Fruit fly (Drosophila melanogaster): Measurements from ENCODE around the gene CG7910.
"Not testable (repeated sequence)": the region's sequence is repeated elsewhere in the genome, so short reads cannot be mapped to it uniquely, and the experiment has no call there.

CG7910 gene

dm6 chr3R:8040843-8041242, 46.2 kb upstream of the CG7910 start, which contains the start of gene CG43060 (continued):
- TF ChIP-seq CG3032 (tag; optimal IDR thresholded peaks at IDR 0.05) = peak; percentile 16
- no peak for TF ChIP-seq achi (GFP tag; optimal IDR thresholded peaks at IDR 0.05)
- no peak for TF ChIP-seq salr (GFP tag; optimal IDR thresholded peaks at IDR 0.05)
- TF ChIP-seq cyc (GFP tag; optimal IDR thresholded peaks at IDR 0.05) = no peak
- TF ChIP-seq Sox15 (GFP tag; optimal IDR thresholded peaks at IDR 0.05) = no peak
- TF ChIP-seq Eip78C (GFP tag) = peak; percentile 87
- peak; percentile 15 for TF ChIP-seq CG10669 (GFP tag; optimal IDR thresholded peaks at IDR 0.05)
- peak; percentile 4 for TF ChIP-seq CG6276 (GFP tag; optimal IDR thresholded peaks at IDR 0.05)
- TF ChIP-seq fkh (GFP tag; optimal IDR thresholded peaks at IDR 0.05) = no peak
- TF ChIP-seq Blimp-1 (GFP tag; optimal IDR thresholded peaks at IDR 0.05) = no peak
- peak; percentile 0 for TF ChIP-seq spab (GFP tag; optimal IDR thresholded peaks at IDR 0.05)
- TF ChIP-seq Hr4 (GFP tag; optimal IDR thresholded peaks at IDR 0.05) = peak; percentile 39
- TF ChIP-seq Met (GFP tag; optimal IDR thresholded peaks at IDR 0.05) = peak; percentile 5
- TF ChIP-seq Sox14 (GFP tag; optimal IDR thresholded peaks at IDR 0.05) = peak; percentile 70
- TF ChIP-seq CG11294 (GFP tag; IDR thresholded peaks at IDR 0.05) = no peak
- TF ChIP-seq CG10631 (GFP tag; optimal IDR thresholded peaks at IDR 0.05) = no peak
- TF ChIP-seq esn (GFP tag; optimal IDR thresholded peaks at IDR 0.05) = peak; percentile 43
- no peak for TF ChIP-seq CG6854 (GFP tag; optimal IDR thresholded peaks at IDR 0.05)
- TF ChIP-seq fd59A (GFP tag; optimal IDR thresholded peaks at IDR 0.05) = no peak
- no peak for TF ChIP-seq topi (GFP tag; optimal IDR thresholded peaks at IDR 0.05)
- no peak for TF ChIP-seq CG15336 (GFP tag; IDR thresholded peaks at IDR 0.05)
- TF ChIP-seq net (GFP tag; optimal IDR thresholded peaks at IDR 0.05) = no peak
- no peak for TF ChIP-seq Ets21C (GFP tag; optimal IDR thresholded peaks at IDR 0.05)
- TF ChIP-seq CG8119 (GFP tag; IDR thresholded peaks at IDR 0.05) = 0 out of 3 replicates have a peak, but pooled peaks have one; percentile 11
- TF ChIP-seq Sox102F (GFP tag; optimal IDR thresholded peaks at IDR 0.05) = peak; percentile 52

DNA sequence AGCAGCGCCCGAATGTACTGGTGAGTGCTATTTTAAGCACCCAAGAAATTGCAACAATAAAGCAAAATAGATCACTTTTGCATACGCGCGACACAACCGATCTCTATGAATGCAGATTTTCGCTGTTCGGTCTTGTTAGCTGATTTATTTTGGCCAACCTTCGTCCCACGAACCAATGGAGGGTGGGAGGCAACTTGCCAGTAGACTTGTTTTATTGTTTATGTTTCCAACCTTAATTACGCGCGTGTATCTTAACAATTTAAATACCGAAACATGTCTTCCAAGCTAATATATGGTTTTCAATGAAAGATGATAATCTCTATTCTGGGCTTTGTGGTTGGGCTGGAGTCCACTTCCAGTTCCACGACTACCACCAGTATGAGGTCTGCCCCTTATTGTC, 38.2 kb upstream of the CG7910 start, which contains the start of gene CG43618:
Gene CG43618, plus strand, starts transcription at position 301 of the 400 bp plus-strand sequence.
- TF ChIP-seq CG8319, fd59A, achi (GFP tag; optimal IDR thresholded peaks at IDR 0.05): not testable (repeated sequence)

DNA sequence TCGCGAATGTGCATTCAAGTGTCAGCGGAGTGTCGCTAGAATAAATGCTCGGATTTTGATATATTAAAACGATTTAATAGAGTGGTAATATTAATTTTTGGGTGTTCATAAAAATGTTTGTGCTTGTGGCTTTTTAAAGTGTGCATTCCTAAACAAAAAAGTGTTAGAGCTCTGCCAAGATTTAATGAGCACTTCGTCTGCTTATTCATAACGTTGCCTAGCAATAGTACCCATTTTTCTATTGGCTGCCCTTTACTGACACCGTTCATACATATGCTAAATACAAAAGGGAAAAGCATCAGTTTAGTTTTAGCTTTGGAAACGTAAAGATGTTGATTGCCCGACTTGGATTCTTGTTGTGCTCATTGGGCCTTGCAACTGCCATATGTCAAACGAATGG, 37.7 kb upstream of the CG7910 start, which contains the start of gene CG43061:
Gene CG43061, plus strand, starts transcription at position 301 of the 400 bp plus-strand sequence.
- not testable (repeated sequence) for TF ChIP-seq dsx (GFP tag; optimal IDR thresholded peaks at IDR 0.05; ENCODE audit: poor library complexity, severe bottlenecking); CG1621 (tag; optimal IDR thresholded peaks at IDR 0.05); achi (GFP tag; optimal IDR thresholded peaks at IDR 0.05)

DNA sequence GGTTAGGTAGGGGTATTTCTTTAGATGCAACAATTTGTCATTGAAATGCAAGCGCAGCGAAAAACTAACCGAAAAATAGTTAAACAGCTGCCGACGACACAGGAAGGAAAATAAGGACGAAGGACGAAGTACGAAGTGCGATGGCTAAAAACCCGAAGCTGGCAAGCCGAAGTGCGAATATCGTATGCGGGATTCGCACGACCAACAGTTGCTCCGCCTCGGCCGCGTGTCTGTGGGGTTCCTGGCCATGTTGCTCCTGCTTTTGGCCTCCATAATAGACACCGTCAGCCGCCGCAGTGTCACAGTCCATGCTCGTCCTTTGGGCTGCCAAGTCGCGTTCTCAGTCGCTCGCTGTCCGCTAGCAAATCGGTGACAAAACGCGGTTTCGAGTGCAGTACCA, 28.1 kb upstream of the CG7910 start, which contains the start of gene mAChR-B:
Gene mAChR-B, plus strand, starts transcription at position 301 of the 400 bp plus-strand sequence.
- no peak for TF ChIP-seq dsx (GFP tag; optimal IDR thresholded peaks at IDR 0.05; ENCODE audit: poor library complexity, severe bottlenecking)
- TF ChIP-seq CG6163 (GFP tag; IDR thresholded peaks at IDR 0.05) = 0 out of 3 replicates have a peak, but pooled peaks have one; percentile 9

dm6 chr3R:8072635-8073034, 14.4 kb upstream of the CG7910 start:
- TF ChIP-seq CG8632 (GFP tag; optimal IDR thresholded peaks at IDR 0.05) (no peak), ss (GFP tag; optimal IDR thresholded peaks at IDR 0.05) (peak in 1 of 2 experiments; percentile 4), CG31627 (GFP tag; optimal IDR thresholded peaks at IDR 0.05) (peak; percentile 14), salr (GFP tag; optimal IDR thresholded peaks at IDR 0.05) (no peak), CG3919 (GFP tag; optimal IDR thresholded peaks at IDR 0.05) (peak; percentile 7), achi (GFP tag; optimal IDR thresholded peaks at IDR 0.05) (peak; percentile 32), CG10631 (GFP tag; optimal IDR thresholded peaks at IDR 0.05) (peak; percentile 5), svp (GFP tag) (peak; percentile 58), CG16779 (tag; optimal IDR thresholded peaks at IDR 0.05) (no peak), CG15336 (GFP tag; IDR thresholded peaks at IDR 0.05) (peak; percentile 34; the same call in 1 of the 2 replicates), spab (GFP tag; optimal IDR thresholded peaks at IDR 0.05) (peak; percentile 3), Sox102F (GFP tag; optimal IDR thresholded peaks at IDR 0.05) (no peak), pdm3 (GFP tag; optimal IDR thresholded peaks at IDR 0.05) (peak; percentile 28), Ets96B (tag; optimal IDR thresholded peaks at IDR 0.05) (peak; percentile 33), CG6276 (GFP tag; optimal IDR thresholded peaks at IDR 0.05) (peak; percentile 1), OdsH (GFP tag; optimal IDR thresholded peaks at IDR 0.05) (peak; percentile 24), topi (GFP tag; optimal IDR thresholded peaks at IDR 0.05) (peak; percentile 3), Lpt (GFP tag; optimal IDR thresholded peaks at IDR 0.05) (no peak), Hr4 (GFP tag; optimal IDR thresholded peaks at IDR 0.05) (peak; percentile 17), CG3032 (tag; optimal IDR thresholded peaks at IDR 0.05) (peak; percentile 31), Sox15 (GFP tag; optimal IDR thresholded peaks at IDR 0.05) (no peak), CG32006 (GFP tag; optimal IDR thresholded peaks at IDR 0.05) (peak; percentile 43), Hr39 (GFP tag; optimal IDR thresholded peaks at IDR 0.05) (peak; percentile 12), Eip78C (GFP tag) (peak; percentile 76)
